Worm (Caenorhabditis elegans) whole organism, L2 larva: ENCODE results near the gene Y16E11A.4.

Source experiments
- F13H6.1 ChIP-seq: sonication (generic microtip); optimal IDR thresholded peaks from 2 replicates; lab custom pipeline; 2016; ENCODE audit warnings: missing genetic modification characterization, missing compliant biosample characterization
- ZK546.5 ChIP-seq: sonication (generic microtip); optimal IDR thresholded peaks from 2 replicates; lab custom pipeline; 2017; ENCODE audit warnings: missing biosample characterization, missing genetic modification characterization
- elt-1 ChIP-seq: fragments of 150-350 bp; optimal IDR thresholded peaks from 2 replicates; lab custom pipeline; 2014; ENCODE audit warnings: missing biosample characterization, missing genetic modification characterization
- elt-3 ChIP-seq: sonication (generic microtip); optimal IDR thresholded peaks from 2 replicates; lab custom pipeline; 2017; ENCODE audit warnings: missing biosample characterization, missing genetic modification characterization
- gmeb-1 ChIP-seq: fragments of 150-350 bp; optimal IDR thresholded peaks from 2 replicates; lab custom pipeline; 2014; ENCODE audit warnings: missing biosample characterization, missing genetic modification characterization
- lsy-2 ChIP-seq, 2 experiments: fragments of 150-350 bp in 1 of 2; sonication (generic microtip) in 1 of 2; optimal IDR thresholded peaks; 2 replicates each; lab custom pipeline; 2014 to 2017; ENCODE audit warnings: missing biosample characterization in 2 of 2, missing genetic modification characterization in 2 of 2
- nhr-129 ChIP-seq: fragments of 150-350 bp; optimal IDR thresholded peaks from 2 replicates; lab custom pipeline; 2014; ENCODE audit warnings: missing biosample characterization, missing genetic modification characterization
- nhr-25 ChIP-seq: fragments of 150-350 bp; sonication (generic microtip); optimal IDR thresholded peaks from 3 replicates; lab custom pipeline; 2014; ENCODE audit warnings: missing biosample characterization, missing genetic modification characterization
- unc-55 ChIP-seq: fragments of 150-350 bp; sonication (generic microtip); optimal IDR thresholded peaks from 3 replicates; lab custom pipeline; 2014; ENCODE audit warnings: missing biosample characterization, missing genetic modification reagents, missing genetic modification characterization
- unc-62 ChIP-seq: fragments of 150-350 bp; optimal IDR thresholded peaks from 2 replicates; lab custom pipeline; 2014; ENCODE audit warnings: missing biosample characterization, missing genetic modification reagents, missing genetic modification characterization

Gene Y16E11A.4

DNA sequence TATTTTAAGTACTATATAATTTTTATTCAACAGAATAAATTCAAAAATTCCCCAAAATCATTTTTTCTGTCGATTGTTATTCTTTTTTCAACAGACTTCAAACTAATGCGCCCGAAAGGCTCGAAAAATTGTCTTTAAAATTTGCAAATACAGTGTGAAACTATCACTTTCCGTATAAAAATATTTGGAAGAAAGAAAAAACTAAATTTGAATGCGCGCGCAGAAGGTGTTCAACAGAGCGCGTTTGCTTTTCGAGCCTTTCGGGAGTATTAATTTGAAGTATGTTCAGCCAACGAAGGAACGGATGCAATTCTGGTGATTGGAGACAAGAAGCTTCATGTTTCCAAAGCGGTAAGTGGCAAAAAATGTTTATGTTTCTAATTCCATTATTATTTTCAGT, 45.2 kb downstream of the Y16E11A.4 start, which contains the start of gene btb-4:
Gene btb-4, plus strand, starts transcription at position 35 of the 400 bp plus-strand sequence.
- TF ChIP-seq unc-55 (GFP tag; lab: Kevin White, UChicago) = peak; percentile 4
- peak; percentile 78 for TF ChIP-seq gmeb-1 (tag; lab: Kevin White, UChicago)

- TF ChIP-seq nhr-129 (tag; lab: Kevin White, UChicago) (no peak), elt-3 (no peak), F13H6.1 (tag; lab: Kevin White, UChicago) (no peak), nhr-25 (tag; lab: Kevin White, UChicago) (no peak), unc-62 (GFP tag; lab: Kevin White, UChicago) (no peak), lsy-2 (tag; optimal IDR thresholded peaks at IDR 0.05; lab: Kevin White, UChicago) (no peak), ZK546.5 (tag; lab: Kevin White, UChicago) (no peak), elt-1 (tag; lab: Kevin White, UChicago) (no peak)
Measured at ce11 chrII:2033286-2033685, 46.2 kb downstream of the Y16E11A.4 start, which contains the start of gene F59H6.14. Gene F59H6.14, plus strand, starts transcription at chrII:2033586.
